Fruit fly (Drosophila melanogaster) whole organism, pupa: ENCODE measurements around the gene pum.
A peak's percentile ranks its signal among the peaks of the same experiment; 100 is the strongest.

Source experiments
- CG10348 ChIP-seq: fragments of 200-800 bp; sonication (Bioruptor generic); IDR thresholded peaks from 2 replicates; pipeline ENCODE4 v1.3.6; 2022; ENCODE audit warnings: missing biosample characterization, missing genetic modification characterization
- CG12605 ChIP-seq: fragments of 200-800 bp; sonication (Bioruptor generic); IDR thresholded peaks from 2 replicates; pipeline ENCODE4 v1.3.6; 2022; ENCODE audit warnings: missing biosample characterization, missing genetic modification characterization
- CG13204 ChIP-seq: fragments of 200-800 bp; sonication (Bioruptor generic); optimal IDR thresholded peaks from 2 replicates; lab custom pipeline; 2018; ENCODE audit warnings: missing biosample characterization, mild to moderate bottlenecking, missing genetic modification characterization, moderate library complexity
- CG14655 ChIP-seq: fragments of 200-800 bp; sonication (Bioruptor generic); optimal IDR thresholded peaks from 3 replicates; lab custom pipeline; 2017; ENCODE audit warnings: mild to moderate bottlenecking, missing biosample characterization, missing genetic modification reagents, missing genetic modification characterization
- CG15710 ChIP-seq: fragments of 200-800 bp; sonication (Bioruptor generic); optimal IDR thresholded peaks from 2 replicates; lab custom pipeline; 2018; ENCODE audit warnings: missing biosample characterization, mild to moderate bottlenecking, missing genetic modification characterization, moderate library complexity
- CG17806 ChIP-seq: fragments of 200-800 bp; sonication (Bioruptor generic); optimal IDR thresholded peaks from 2 replicates; lab custom pipeline; 2018; ENCODE audit warnings: missing biosample characterization, mild to moderate bottlenecking, missing genetic modification characterization, moderate library complexity
- CG32121 ChIP-seq: fragments of 200-800 bp; sonication (Bioruptor generic); IDR thresholded peaks from 2 replicates; pipeline ENCODE4 v1.3.6; 2022; ENCODE audit warnings: missing biosample characterization, missing genetic modification characterization
- CG34367 ChIP-seq: fragments of 200-800 bp; sonication (Bioruptor generic); optimal IDR thresholded peaks from 2 replicates; lab custom pipeline; 2018; ENCODE audit warnings: missing biosample characterization, mild to moderate bottlenecking, missing genetic modification characterization
- CG4496 ChIP-seq: fragments of 200-800 bp; sonication (Bioruptor generic); IDR thresholded peaks from 3 replicates; pipeline ENCODE4 v1.3.6; 2022; ENCODE audit warnings: missing biosample characterization, missing genetic modification characterization
- CG8159 ChIP-seq: fragments of 200-800 bp; sonication (Bioruptor generic); optimal IDR thresholded peaks from 3 replicates; lab custom pipeline; 2018; ENCODE audit warnings: missing biosample characterization, mild to moderate bottlenecking, missing genetic modification characterization, moderate library complexity
- CG8301 ChIP-seq: fragments of 200-800 bp; sonication (Bioruptor generic); optimal IDR thresholded peaks from 2 replicates; lab custom pipeline; 2018; ENCODE audit warnings: missing biosample characterization, mild to moderate bottlenecking, missing genetic modification characterization
- CG9948 ChIP-seq: fragments of 200-800 bp; sonication (Bioruptor generic); optimal IDR thresholded peaks from 2 replicates; lab custom pipeline; 2018; ENCODE audit warnings: missing biosample characterization, mild to moderate bottlenecking, missing genetic modification characterization, moderate library complexity
- D1 ChIP-seq: fragments of 200-800 bp; sonication (Bioruptor generic); optimal IDR thresholded peaks from 2 replicates; lab custom pipeline; 2018; ENCODE audit warnings: missing biosample characterization, mild to moderate bottlenecking, missing genetic modification characterization, moderate library complexity
- EcR ChIP-seq: fragments of 200-800 bp; sonication (Bioruptor generic); optimal IDR thresholded peaks from 3 replicates; lab custom pipeline; 2019; ENCODE audit warnings: missing biosample characterization, missing genetic modification characterization, mild to moderate bottlenecking, moderate library complexity, missing genetic modification reagents
- Ets98B ChIP-seq: fragments of 200-800 bp; sonication (Bioruptor generic); IDR thresholded peaks from 2 replicates; pipeline ENCODE4 v1.3.6; 2022; ENCODE audit warnings: missing biosample characterization, missing genetic modification characterization
- Pif1A ChIP-seq: fragments of 200-800 bp; sonication (Bioruptor generic); optimal IDR thresholded peaks from 3 replicates; lab custom pipeline; 2016; ENCODE audit warnings: missing biosample characterization, missing genetic modification characterization
- Pif1B ChIP-seq: fragments of 200-800 bp; sonication (Bioruptor generic); optimal IDR thresholded peaks from 3 replicates; lab custom pipeline; 2016; ENCODE audit warnings: missing biosample characterization, missing genetic modification characterization
- Snoo ChIP-seq: fragments of 200-800 bp; sonication (Bioruptor generic); optimal IDR thresholded peaks from 3 replicates; lab custom pipeline; 2017; ENCODE audit warnings: missing biosample characterization, mild to moderate bottlenecking, missing genetic modification characterization, inconsistent platforms
- fd96Ca ChIP-seq: fragments of 200-800 bp; sonication (Bioruptor generic); IDR thresholded peaks from 3 replicates; pipeline ENCODE4 v1.3.6; 2022; ENCODE audit warnings: missing biosample characterization, missing genetic modification characterization
- gl ChIP-seq: fragments of 200-800 bp; sonication (Bioruptor generic); optimal IDR thresholded peaks from 2 replicates; lab custom pipeline; 2018; ENCODE audit warnings: missing biosample characterization, mild to moderate bottlenecking, missing genetic modification characterization
- rn ChIP-seq: fragments of 200-800 bp; sonication (Bioruptor generic); IDR thresholded peaks from 2 replicates; pipeline ENCODE4 v1.3.6; 2022; ENCODE audit warnings: missing biosample characterization, missing genetic modification characterization

The pum gene

dm6 chr3R:9217607-9218006 lies 19.9 kb downstream of the pum start:
- TF ChIP-seq gl (no peak), Pif1B (GFP tag; lab: Kevin White, UChicago) (no peak), fd96Ca (GFP tag; lab: Robert Waterston, UW) (no peak), EcR (GFP tag; lab: Kevin White, UChicago) (peak; percentile 47), CG32121 (GFP tag; lab: Robert Waterston, UW) (no peak), D1 (no peak), CG10348 (GFP tag; lab: Robert Waterston, UW) (no peak), Snoo (tag; lab: Kevin White, UChicago) (no peak), rn (GFP tag; lab: Robert Waterston, UW) (no peak), CG14655 (GFP tag; lab: Kevin White, UChicago) (peak; percentile 19), Pif1A (no peak), CG17806 (tag; lab: Kevin White, UChicago) (no peak), CG8301 (tag; lab: Kevin White, UChicago) (peak; percentile 31)

- TF ChIP-seq CG34367, result no peak
- no peak for TF ChIP-seq Ets98B (GFP tag; lab: Robert Waterston, UW)
- no peak for TF ChIP-seq EcR (GFP tag; lab: Kevin White, UChicago)
- TF ChIP-seq CG15710 (tag; lab: Kevin White, UChicago), result no peak
- TF ChIP-seq CG9948 (tag; lab: Kevin White, UChicago), result no peak
- TF ChIP-seq CG10348 (GFP tag; lab: Robert Waterston, UW), result no peak
- no peak for TF ChIP-seq rn (GFP tag; lab: Robert Waterston, UW)
- no peak for TF ChIP-seq CG32121 (GFP tag; lab: Robert Waterston, UW)
- TF ChIP-seq CG12605 (GFP tag; lab: Robert Waterston, UW), result no peak
- TF ChIP-seq fd96Ca (GFP tag; lab: Robert Waterston, UW), result no peak
- TF ChIP-seq CG13204, result no peak
- no peak for TF ChIP-seq Snoo (tag; lab: Kevin White, UChicago)
- no peak for TF ChIP-seq CG17806 (tag; lab: Kevin White, UChicago)
- no peak for TF ChIP-seq CG14655 (GFP tag; lab: Kevin White, UChicago)
- no peak for TF ChIP-seq Pif1A
- TF ChIP-seq CG4496 (GFP tag; lab: Robert Waterston, UW), result no peak
- TF ChIP-seq Pif1B (GFP tag; lab: Kevin White, UChicago), result no peak
- no peak for TF ChIP-seq D1
Observed at dm6 chr3R:9215551-9215950, 21.9 kb downstream of the pum start.

dm6 chr3R:9214235-9214634 lies 23.2 kb downstream of the pum start:
- no peak for TF ChIP-seq gl
- peak; percentile 74 for TF ChIP-seq D1

- TF ChIP-seq D1 (no peak), CG34367 (peak; percentile 21), CG17806 (tag; lab: Kevin White, UChicago) (peak; percentile 20), CG14655 (GFP tag; lab: Kevin White, UChicago) (peak; percentile 51), CG8159 (tag; lab: Kevin White, UChicago) (peak; percentile 49), Snoo (tag; lab: Kevin White, UChicago) (peak; percentile 2), CG8301 (tag; lab: Kevin White, UChicago) (peak; percentile 30), CG4496 (GFP tag; lab: Robert Waterston, UW) (peak; percentile 42; the same call in 1 of the 3 replicates), CG10348 (GFP tag; lab: Robert Waterston, UW) (no peak), fd96Ca (GFP tag; lab: Robert Waterston, UW) (no peak), CG13204 (no peak), gl (no peak), Ets98B (GFP tag; lab: Robert Waterston, UW) (no peak), Pif1B (GFP tag; lab: Kevin White, UChicago) (no peak), Pif1A (no peak), CG12605 (GFP tag; lab: Robert Waterston, UW) (no peak), EcR (GFP tag; lab: Kevin White, UChicago) (no peak), CG32121 (GFP tag; lab: Robert Waterston, UW) (no peak), CG15710 (tag; lab: Kevin White, UChicago) (peak; percentile 36), CG9948 (tag; lab: Kevin White, UChicago) (peak; percentile 30), rn (GFP tag; lab: Robert Waterston, UW) (no peak)
Observed at dm6 chr3R:9213029-9213428, 24.5 kb downstream of the pum start.

dm6 chr3R:9195821-9196220 lies 41.7 kb downstream of the pum start:
- TF ChIP-seq Snoo (tag; lab: Kevin White, UChicago), result no peak
- TF ChIP-seq Ets98B (GFP tag; lab: Robert Waterston, UW), result no peak
- no peak for TF ChIP-seq CG17806 (tag; lab: Kevin White, UChicago)
- no peak for TF ChIP-seq CG14655 (GFP tag; lab: Kevin White, UChicago)
- no peak for TF ChIP-seq Pif1B (GFP tag; lab: Kevin White, UChicago)
- TF ChIP-seq CG9948 (tag; lab: Kevin White, UChicago), result no peak
- TF ChIP-seq CG4496 (GFP tag; lab: Robert Waterston, UW), result no peak
- TF ChIP-seq, all 21 proteins: peak for 0

- TF ChIP-seq CG13204 (no peak), CG17806 (tag; lab: Kevin White, UChicago) (no peak), CG9948 (tag; lab: Kevin White, UChicago) (no peak), CG8301 (tag; lab: Kevin White, UChicago) (peak; percentile 22), CG8159 (tag; lab: Kevin White, UChicago) (peak; percentile 32), Snoo (tag; lab: Kevin White, UChicago) (no peak), CG10348 (GFP tag; lab: Robert Waterston, UW) (no peak), Pif1A (peak; percentile 24), CG34367 (no peak), EcR (GFP tag; lab: Kevin White, UChicago) (no peak), CG32121 (GFP tag; lab: Robert Waterston, UW) (no peak), CG4496 (GFP tag; lab: Robert Waterston, UW) (0 out of 3 replicates have a peak, but pooled peaks have one; percentile 30), D1 (no peak), CG12605 (GFP tag; lab: Robert Waterston, UW) (no peak), CG15710 (tag; lab: Kevin White, UChicago) (no peak), rn (GFP tag; lab: Robert Waterston, UW) (no peak), fd96Ca (GFP tag; lab: Robert Waterston, UW) (no peak), Pif1B (GFP tag; lab: Kevin White, UChicago) (no peak), gl (no peak), CG14655 (GFP tag; lab: Kevin White, UChicago) (peak; percentile 9), Ets98B (GFP tag; lab: Robert Waterston, UW) (no peak)
- TF ChIP-seq, all 21 proteins: peak for 5
Observed at dm6 chr3R:9189890-9190640, 47.4 kb downstream of the pum start.
